Fruit fly (Drosophila melanogaster): Measurements from ENCODE around the gene Hcf.
A peak's percentile ranks its signal among the peaks of the same experiment; 100 is the strongest.

The Hcf gene

dm6 chr4:406843-407242, 47.1 kb downstream of the Hcf start (continued):
- TF ChIP-seq CG10267 (tag; optimal IDR thresholded peaks at IDR 0.05) (peak; percentile 35), CG4820 (GFP tag; optimal IDR thresholded peaks at IDR 0.05) (peak; percentile 34), crc (GFP tag; optimal IDR thresholded peaks at IDR 0.05) (no peak), MESR4 (GFP tag; optimal IDR thresholded peaks at IDR 0.05) (no peak), CG14710 (tag; optimal IDR thresholded peaks at IDR 0.05) (peak; percentile 25), CG10979 (tag; optimal IDR thresholded peaks at IDR 0.05) (peak; percentile 100), tna (GFP tag; IDR thresholded peaks at IDR 0.05; ENCODE audit: partially characterized antibody) (no peak), caup (GFP tag; optimal IDR thresholded peaks at IDR 0.05; ENCODE audit: severe bottlenecking) (peak; percentile 8), fru (optimal IDR thresholded peaks at IDR 0.05) (no peak), tio (GFP tag; optimal IDR thresholded peaks at IDR 0.05) (no peak), Rx (GFP tag; IDR thresholded peaks at IDR 0.05) (no peak), HmgZ (tag; optimal IDR thresholded peaks at IDR 0.05) (peak; percentile 59), crp (GFP tag; optimal IDR thresholded peaks at IDR 0.05) (no peak), slbo (GFP tag; IDR thresholded peaks at IDR 0.05) (no peak), dysf (GFP tag; IDR thresholded peaks at IDR 0.05) (no peak; the same call in 2 of the 3 replicates), row (GFP tag; IDR thresholded peaks at IDR 0.05) (no peak), sd (tag; optimal IDR thresholded peaks at IDR 0.05) (no peak), CG6765 (GFP tag; optimal IDR thresholded peaks at IDR 0.05) (no peak), bab2 (GFP tag; optimal IDR thresholded peaks at IDR 0.05) (peak; percentile 32), cg (GFP tag; optimal IDR thresholded peaks at IDR 0.05) (no peak), CG8765 (GFP tag; IDR thresholded peaks at IDR 0.05) (no peak), grau (tag; optimal IDR thresholded peaks at IDR 0.05) (peak; percentile 56), lab (GFP tag; optimal IDR thresholded peaks at IDR 0.05) (peak; percentile 2), wdn (GFP tag; IDR thresholded peaks at IDR 0.05) (no peak), BtbVII (GFP tag; optimal IDR thresholded peaks at IDR 0.05) (no peak), gfzf (GFP tag; optimal IDR thresholded peaks at IDR 0.05) (no peak), vnd (GFP tag; IDR thresholded peaks at IDR 0.05; ENCODE audit: partially characterized antibody) (no peak), sens (GFP tag) (peak; percentile 76), Dad (GFP tag; optimal IDR thresholded peaks at IDR 0.05) (no peak), unpg (GFP tag; optimal IDR thresholded peaks at IDR 0.05) (peak; percentile 52), E2f1 (GFP tag; IDR thresholded peaks at IDR 0.05) (no peak), bowl (GFP tag; IDR thresholded peaks at IDR 0.05) (0 out of 2 replicates have a peak, but pooled peaks have one; percentile 19), Atf6 (GFP tag; IDR thresholded peaks at IDR 0.05) (no peak), CG6683 (GFP tag; optimal IDR thresholded peaks at IDR 0.05) (no peak), CG11696 (GFP tag; IDR thresholded peaks at IDR 0.05) (no peak), HLH54F (GFP tag; optimal IDR thresholded peaks at IDR 0.05) (peak; percentile 12), Camta (GFP tag; optimal IDR thresholded peaks at IDR 0.05) (peak; percentile 21), CG2129 (GFP tag; IDR thresholded peaks at IDR 0.05; ENCODE audit: partially characterized antibody) (no peak), hth (optimal IDR thresholded peaks at IDR 0.05) (no peak), crol (GFP tag; IDR thresholded peaks at IDR 0.05) (no peak), CG13287 (GFP tag; IDR thresholded peaks at IDR 0.05; ENCODE audit: partially characterized antibody) (no peak; the same call in 1 of the 2 replicates), HHEX (GFP tag; optimal IDR thresholded peaks at IDR 0.05) (no peak), usp (GFP tag; optimal IDR thresholded peaks at IDR 0.05) (no peak), jing (GFP tag; optimal IDR thresholded peaks at IDR 0.05) (no peak), unc-4 (GFP tag; IDR thresholded peaks at IDR 0.05; ENCODE audit: partially characterized antibody) (no peak), br (optimal IDR thresholded peaks at IDR 0.05) (no peak), danr (GFP tag; IDR thresholded peaks at IDR 0.05) (no peak), pb (GFP tag; optimal IDR thresholded peaks at IDR 0.05) (no peak), CG13624 (GFP tag; optimal IDR thresholded peaks at IDR 0.05) (peak; percentile 13), CG30020 (tag; optimal IDR thresholded peaks at IDR 0.05) (no peak), CG2678 (tag; optimal IDR thresholded peaks at IDR 0.05) (no peak), CG6272 (GFP tag; IDR thresholded peaks at IDR 0.05) (no peak)
